Worm (Caenorhabditis elegans) whole organism, L1 larva: ENCODE results near the gene T04A8.7.

Source experiments
- Y116A8C.19 ChIP-seq: sonication (generic microtip); optimal IDR thresholded peaks from 2 replicates; lab custom pipeline; 2016; ENCODE audit warnings: missing compliant biosample characterization, missing genetic modification characterization, borderline replicate concordance
- ceh-82 ChIP-seq, 3 experiments: fragments of 150-350 bp in 1 of 3; sonication (generic microtip) in 2 of 3; optimal IDR thresholded peaks; 2 replicates each; lab custom pipeline; 2014 to 2017; ENCODE audit warnings: missing biosample characterization in 3 of 3, missing genetic modification characterization in 3 of 3
- ces-1 ChIP-seq: fragments of 150-350 bp; optimal IDR thresholded peaks from 2 replicates; lab custom pipeline; 2014; ENCODE audit warnings: missing biosample characterization, missing genetic modification reagents, missing genetic modification characterization
- elt-3 ChIP-seq, 6 experiments: fragments of 150-350 bp in 1 of 6; sonication (generic microtip); optimal IDR thresholded peaks; 2 replicates each; lab custom pipeline; 2017 to 2018; ENCODE audit warnings: missing biosample characterization in 6 of 6, missing genetic modification characterization in 6 of 6, inconsistent platforms in 1 of 6
- lin-39 ChIP-seq: fragments of 150-350 bp; optimal IDR thresholded peaks from 2 replicates; lab custom pipeline; 2014; ENCODE audit warnings: missing biosample characterization, missing genetic modification reagents, missing genetic modification characterization
- nhr-11 ChIP-seq: fragments of 150-350 bp; optimal IDR thresholded peaks from 2 replicates; lab custom pipeline; 2014; ENCODE audit warnings: missing biosample characterization, missing genetic modification characterization
- nhr-19 ChIP-seq: fragments of 200-800 bp; sonication (Bioruptor generic); conservative IDR thresholded peaks from 2 replicates; pipeline ENCODE4 v1.3.6; 2022; ENCODE audit warnings: missing genetic modification characterization, missing compliant biosample characterization
- pqm-1 ChIP-seq: sonication (generic microtip); optimal IDR thresholded peaks from 3 replicates; lab custom pipeline; 2017; ENCODE audit warnings: missing biosample characterization, missing genetic modification characterization
- snpc-4 ChIP-seq: fragments of 150-350 bp; optimal IDR thresholded peaks from 2 replicates; lab custom pipeline; 2014; ENCODE audit warnings: missing biosample characterization, missing genetic modification characterization
- sox-4 ChIP-seq: sonication (generic microtip); optimal IDR thresholded peaks from 2 replicates; lab custom pipeline; 2016; ENCODE audit warnings: missing genetic modification characterization, missing compliant biosample characterization

DNA sequence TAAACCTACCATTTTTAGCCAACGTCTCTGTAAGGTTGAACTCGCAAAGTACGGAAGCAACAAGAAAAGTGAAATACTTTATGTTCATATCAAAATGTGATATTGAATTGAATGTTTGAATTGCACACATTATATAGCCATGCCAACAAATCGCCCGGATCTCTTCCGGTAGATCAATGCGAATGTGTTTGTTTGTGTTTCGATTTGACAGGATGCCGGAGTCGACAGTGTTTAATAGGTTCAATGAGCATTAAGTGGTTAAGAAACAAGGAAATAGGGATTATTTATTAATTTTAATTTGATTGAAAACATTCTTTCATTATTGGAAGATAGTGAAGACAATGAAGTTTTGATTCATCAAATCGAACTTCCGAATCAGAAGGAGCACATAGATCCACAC is 48.9 kb upstream of the T04A8.7 start, which contains the start of gene pqn-29:
- no peak for TF ChIP-seq ceh-82 (tag; optimal IDR thresholded peaks at IDR 0.05; lab: Kevin White, UChicago)
- TF ChIP-seq elt-3 (tag; optimal IDR thresholded peaks at IDR 0.05; lab: Kevin White, UChicago): no peak
- TF ChIP-seq snpc-4 (tag; lab: Kevin White, UChicago): no peak
- TF ChIP-seq sox-4 (tag; lab: Kevin White, UChicago): no peak
- no peak for TF ChIP-seq ces-1 (GFP tag; lab: Kevin White, UChicago)
- TF ChIP-seq nhr-19: no peak
- TF ChIP-seq nhr-11 (tag; lab: Kevin White, UChicago): no peak
- TF ChIP-seq pqm-1 (tag; lab: Kevin White, UChicago): no peak
- TF ChIP-seq Y116A8C.19 (tag; lab: Kevin White, UChicago): no peak
- TF ChIP-seq lin-39 (tag; lab: Kevin White, UChicago): no peak
